Fruit fly (Drosophila melanogaster) whole organism, wandering third instar larva: Measurements from ENCODE around the gene CG10366.

Source experiments
- Abd-B ChIP-seq: fragments of >200 bp; optimal IDR thresholded peaks from 2 replicates; lab custom pipeline; 2017; ENCODE audit warnings: missing biosample characterization, missing genetic modification characterization
- CG32264 ChIP-seq: fragments of 200-800 bp; sonication (Bioruptor generic); optimal IDR thresholded peaks from 2 replicates; lab custom pipeline; 2016; ENCODE audit warnings: missing biosample characterization, missing genetic modification characterization
- CG9705 ChIP-seq: fragments of 200-800 bp; sonication (Bioruptor generic); optimal IDR thresholded peaks from 2 replicates; lab custom pipeline; 2018; ENCODE audit warnings: missing biosample characterization, mild to moderate bottlenecking, missing genetic modification characterization
- CrebA ChIP-seq: fragments of 200-800 bp; sonication (Bioruptor generic); optimal IDR thresholded peaks from 2 replicates; lab custom pipeline; 2016; ENCODE audit warnings: missing biosample characterization, mild to moderate bottlenecking, missing genetic modification characterization, borderline replicate concordance
- Dfd ChIP-seq: fragments of >200 bp; optimal IDR thresholded peaks from 2 replicates; lab custom pipeline; 2017; ENCODE audit warnings: missing biosample characterization, missing genetic modification characterization
- Dif ChIP-seq: fragments of 200-275, 200-300 bp; sonication (Bioruptor generic); optimal IDR thresholded peaks from 2 replicates; lab custom pipeline; 2018; ENCODE audit warnings: missing biosample characterization, missing genetic modification characterization; ENCODE audit not compliant: partially characterized antibody
- GATAd ChIP-seq: sonication (Bioruptor generic); optimal IDR thresholded peaks from 2 replicates; lab custom pipeline; 2016; ENCODE audit warnings: missing biosample characterization, missing genetic modification characterization
- HLH106 ChIP-seq: fragments of 200-800 bp; optimal IDR thresholded peaks from 3 replicates; lab custom pipeline; 2019; ENCODE audit warnings: missing biosample characterization, mild to moderate bottlenecking, missing genetic modification characterization, moderate library complexity
- Hnf4 ChIP-seq: fragments of 200-800 bp; sonication (Bioruptor generic); optimal IDR thresholded peaks from 2 replicates; lab custom pipeline; 2016; ENCODE audit warnings: missing biosample characterization, mild to moderate bottlenecking, missing genetic modification characterization
- Hr78 ChIP-seq: fragments of >200 bp; optimal IDR thresholded peaks from 2 replicates; lab custom pipeline; 2017; ENCODE audit warnings: missing biosample characterization, missing genetic modification characterization
- Hr83 ChIP-seq: fragments of 200-300 bp; sonication (Bioruptor generic); optimal IDR thresholded peaks from 2 replicates; lab custom pipeline; 2016; ENCODE audit warnings: missing biosample characterization, mild to moderate bottlenecking, missing genetic modification characterization, moderate library complexity; ENCODE audit not compliant: poor library complexity, severe bottlenecking
- Jra ChIP-seq: sonication (Bioruptor generic); optimal IDR thresholded peaks from 2 replicates; lab custom pipeline; 2016; ENCODE audit warnings: missing biosample characterization, missing genetic modification characterization
- Mio ChIP-seq: sonication (Bioruptor generic); optimal IDR thresholded peaks from 2 replicates; lab custom pipeline; 2016; ENCODE audit warnings: missing biosample characterization, missing genetic modification characterization
- Myc ChIP-seq: fragments of >200 bp; optimal IDR thresholded peaks from 2 replicates; lab custom pipeline; 2017
- N ChIP-seq: fragments of >200 bp; optimal IDR thresholded peaks from 2 replicates; lab custom pipeline; 2018; ENCODE audit warnings: missing biosample characterization, missing external identifiers, missing genetic modification characterization
- OdsH ChIP-seq: fragments of 200-800 bp; sonication (Bioruptor generic); optimal IDR thresholded peaks from 2 replicates; lab custom pipeline; 2016; ENCODE audit warnings: missing biosample characterization, mild to moderate bottlenecking, missing genetic modification characterization
- Rel ChIP-seq, 2 experiments: fragments of 200-800 bp; sonication (Bioruptor generic) in 1 of 2; optimal IDR thresholded peaks; 2 replicates in 1 of 2; 3 replicates in 1 of 2; lab custom pipeline; 2016 to 2019; ENCODE audit warnings: mild to moderate bottlenecking in 2 of 2, missing biosample characterization in 2 of 2, missing genetic modification characterization in 2 of 2, moderate library complexity in 1 of 2
- Sp1 ChIP-seq: fragments of 200-800 bp; sonication (Bioruptor generic); optimal IDR thresholded peaks from 3 replicates; lab custom pipeline; 2019; ENCODE audit warnings: missing biosample characterization, mild to moderate bottlenecking, missing genetic modification characterization, moderate library complexity
- Vsx2 ChIP-seq: fragments of 200-300, 225-300 bp; sonication (Bioruptor generic); optimal IDR thresholded peaks from 2 replicates; lab custom pipeline; 2018; ENCODE audit warnings: missing biosample characterization, missing genetic modification characterization; ENCODE audit not compliant: partially characterized antibody
- br ChIP-seq: fragments of 200-800 bp; sonication (Bioruptor generic); optimal IDR thresholded peaks from 2 replicates; lab custom pipeline; 2016; ENCODE audit warnings: missing biosample characterization, missing genetic modification characterization
- brk ChIP-seq: fragments of 200-800 bp; sonication (Bioruptor generic); optimal IDR thresholded peaks from 2 replicates; lab custom pipeline; 2016; ENCODE audit warnings: missing biosample characterization, mild to moderate bottlenecking, missing genetic modification characterization
- dl ChIP-seq, 2 experiments: fragments of 175-275, 200-275 bp in 1 of 2; fragments of 200-275 bp in 1 of 2; sonication (Bioruptor generic); optimal IDR thresholded peaks; lab custom pipeline; 2018; ENCODE audit warnings: mild to moderate bottlenecking in 2 of 2, missing biosample characterization in 2 of 2, missing genetic modification characterization in 2 of 2, moderate library complexity in 2 of 2; ENCODE audit not compliant: partially characterized antibody in 2 of 2, insufficient read depth in 1 of 2
- dmrt93B ChIP-seq: fragments of 200-800 bp; sonication (Bioruptor generic); optimal IDR thresholded peaks from 2 replicates; lab custom pipeline; 2018; ENCODE audit warnings: missing biosample characterization, mild to moderate bottlenecking, missing genetic modification characterization
- dsf ChIP-seq: sonication (Bioruptor generic); optimal IDR thresholded peaks from 2 replicates; lab custom pipeline; 2016; ENCODE audit warnings: missing biosample characterization, missing genetic modification characterization, borderline replicate concordance
- ey ChIP-seq: fragments of 200-800 bp; sonication (Bioruptor generic); optimal IDR thresholded peaks from 2 replicates; lab custom pipeline; 2016; ENCODE audit warnings: missing biosample characterization, missing genetic modification characterization
- foxo ChIP-seq, 2 experiments: fragments of 200-800 bp; sonication (Bioruptor generic); optimal IDR thresholded peaks; 2 replicates in 1 of 2; 3 replicates in 1 of 2; lab custom pipeline; 2016 to 2017; ENCODE audit warnings: missing biosample characterization in 2 of 2, missing genetic modification characterization in 2 of 2
- fru ChIP-seq: fragments of 200-800 bp; sonication (Bioruptor generic); optimal IDR thresholded peaks from 3 replicates; lab custom pipeline; 2016; ENCODE audit warnings: missing biosample characterization, mild to moderate bottlenecking, missing genetic modification characterization
- h ChIP-seq: fragments of 200-800 bp; sonication (Bioruptor generic); optimal IDR thresholded peaks from 3 replicates; lab custom pipeline; 2016; ENCODE audit warnings: missing biosample characterization, mild to moderate bottlenecking, missing genetic modification characterization
- jim ChIP-seq: fragments of 175-275, 200-325 bp; sonication (Bioruptor generic); optimal IDR thresholded peaks from 2 replicates; lab custom pipeline; 2016; ENCODE audit warnings: missing biosample characterization, mild to moderate bottlenecking, missing genetic modification characterization
- lola ChIP-seq: fragments of >200 bp; optimal IDR thresholded peaks from 2 replicates; lab custom pipeline; 2017; ENCODE audit warnings: missing biosample characterization, missing genetic modification characterization
- pan ChIP-seq: fragments of >200 bp; optimal IDR thresholded peaks from 2 replicates; lab custom pipeline; 2017
- psq ChIP-seq: fragments of 200-800 bp; sonication (Bioruptor generic); optimal IDR thresholded peaks from 3 replicates; lab custom pipeline; 2017; ENCODE audit warnings: missing biosample characterization, mild to moderate bottlenecking, missing genetic modification characterization, moderate library complexity
- rgr ChIP-seq: fragments of 200-800 bp; sonication (Bioruptor generic); optimal IDR thresholded peaks from 3 replicates; lab custom pipeline; 2016; ENCODE audit warnings: missing biosample characterization, mild to moderate bottlenecking, missing genetic modification characterization
- sage ChIP-seq: fragments of 200-800 bp; sonication (Bioruptor generic); optimal IDR thresholded peaks from 2 replicates; lab custom pipeline; 2016; ENCODE audit warnings: missing biosample characterization, mild to moderate bottlenecking, missing genetic modification characterization
- sv ChIP-seq: fragments of 200-800 bp; sonication (Bioruptor generic); optimal IDR thresholded peaks from 3 replicates; lab custom pipeline; 2016; ENCODE audit warnings: missing biosample characterization, missing genetic modification characterization
- tai ChIP-seq: sonication (Bioruptor generic); optimal IDR thresholded peaks from 2 replicates; lab custom pipeline; 2016; ENCODE audit warnings: missing biosample characterization, missing genetic modification characterization
- usp ChIP-seq: fragments of >200 bp; optimal IDR thresholded peaks from 2 replicates; lab custom pipeline; 2017; ENCODE audit warnings: missing biosample characterization, missing genetic modification characterization
- woc ChIP-seq: sonication (Bioruptor generic); optimal IDR thresholded peaks from 2 replicates; lab custom pipeline; 2016; ENCODE audit warnings: missing biosample characterization, mild to moderate bottlenecking, missing genetic modification characterization

Gene CG10366

dm6 chr2L:19579995-19580578, 3.9 kb upstream of the CG10366 start, which contains the start of gene Pmvk:
Gene Pmvk, minus strand, starts transcription at chr2L:19580351.
- no peak for TF ChIP-seq Rel (GFP tag; optimal IDR thresholded peaks at IDR 0.05; lab: Kevin White, UChicago)
- peak; percentile 5 for TF ChIP-seq Rel (tag; optimal IDR thresholded peaks at IDR 0.05; lab: Kevin White, UChicago)
- no peak for TF ChIP-seq br (GFP tag; lab: Kevin White, UChicago)

- TF ChIP-seq CG9705 (GFP tag; lab: Kevin White, UChicago) (peak; percentile 34), psq (peak; percentile 34), brk (GFP tag; lab: Kevin White, UChicago) (no peak), lola (GFP tag; lab: Kevin White, UChicago) (no peak), HLH106 (peak; percentile 48), sv (GFP tag; lab: Kevin White, UChicago) (peak; percentile 55), woc (GFP tag; lab: Kevin White, UChicago) (no peak), tai (no peak), usp (GFP tag; lab: Kevin White, UChicago) (no peak), Hnf4 (GFP tag; lab: Kevin White, UChicago) (no peak), ey (peak; percentile 46), Myc (lab: Kevin White, UChicago) (no peak), fru (peak; percentile 38), Vsx2 (no peak), sage (GFP tag; lab: Kevin White, UChicago) (no peak), CrebA (GFP tag; lab: Kevin White, UChicago) (no peak), dsf (GFP tag; lab: Kevin White, UChicago) (no peak), jim (GFP tag; lab: Kevin White, UChicago) (peak; percentile 18), CG32264 (GFP tag; lab: Kevin White, UChicago) (no peak), Jra (GFP tag; lab: Kevin White, UChicago) (peak; percentile 21), br (GFP tag; lab: Kevin White, UChicago) (peak; percentile 16), rgr (GFP tag; lab: Kevin White, UChicago) (peak; percentile 61), Hr78 (no peak), N (no peak), dl (GFP tag; optimal IDR thresholded peaks at IDR 0.05; lab: Kevin White, UChicago; ENCODE audit: insufficient read depth in 1 of 2, partially characterized antibody in 2 of 2) (no peak), foxo (GFP tag; optimal IDR thresholded peaks at IDR 0.05; lab: Kevin White, UChicago) (peak in 1 of 2 experiments; percentile 72), Sp1 (GFP tag; lab: Kevin White, UChicago) (peak; percentile 40), OdsH (no peak), Dif (GFP tag; lab: Kevin White, UChicago) (no peak), pan (lab: Kevin White, UChicago) (no peak), Mio (GFP tag; lab: Kevin White, UChicago) (no peak), dmrt93B (GFP tag; lab: Kevin White, UChicago) (no peak), Hr83 (GFP tag; lab: Kevin White, UChicago) (peak; percentile 86), GATAd (GFP tag; lab: Kevin White, UChicago) (no peak), Abd-B (GFP tag; lab: Kevin White, UChicago) (no peak), Rel (GFP tag; optimal IDR thresholded peaks at IDR 0.05; lab: Kevin White, UChicago) (no peak), Rel (tag; optimal IDR thresholded peaks at IDR 0.05; lab: Kevin White, UChicago) (peak; percentile 98), h (GFP tag; lab: Kevin White, UChicago) (peak; percentile 60), Dfd (GFP tag; lab: Kevin White, UChicago) (no peak)
Observed at dm6 chr2L:19582185-19582584, 1.9 kb upstream of the CG10366 start, which contains the start of gene Hakai. Gene Hakai, minus strand, starts transcription at chr2L:19582474.
